Worm (Caenorhabditis elegans) whole organism, L3 larva: ENCODE results near the gene Y54G11A.19.

Experiments
- ZK546.5 ChIP-seq: sonication (generic microtip); optimal IDR thresholded peaks from 2 replicates; lab custom pipeline; 2017; ENCODE audit warnings: missing biosample characterization, missing genetic modification characterization
- aly-2 ChIP-seq: fragments of 150-350 bp; optimal IDR thresholded peaks from 2 replicates; lab custom pipeline; 2014; ENCODE audit warnings: missing biosample characterization, missing genetic modification characterization
- ceh-16 ChIP-seq: sonication (generic microtip); optimal IDR thresholded peaks from 2 replicates; lab custom pipeline; 2017; ENCODE audit warnings: missing biosample characterization, missing genetic modification characterization
- ceh-28 ChIP-seq: fragments of 150-350 bp; optimal IDR thresholded peaks from 2 replicates; lab custom pipeline; 2014; ENCODE audit warnings: missing biosample characterization, missing genetic modification reagents, missing genetic modification characterization
- ceh-9 ChIP-seq: sonication (generic microtip); optimal IDR thresholded peaks from 2 replicates; lab custom pipeline; 2018; ENCODE audit warnings: missing biosample characterization, missing genetic modification characterization
- egl-5 ChIP-seq: fragments of 150-350 bp; optimal IDR thresholded peaks from 2 replicates; lab custom pipeline; 2017; ENCODE audit warnings: missing biosample characterization, missing genetic modification reagents, missing genetic modification characterization, inconsistent platforms
- elt-1 ChIP-seq: fragments of 150-350 bp; optimal IDR thresholded peaks from 2 replicates; lab custom pipeline; 2014; ENCODE audit warnings: missing biosample characterization, missing genetic modification characterization
- elt-2 ChIP-seq: sonication (generic microtip); optimal IDR thresholded peaks from 2 replicates; lab custom pipeline; 2016; ENCODE audit warnings: missing genetic modification reagents, mild to moderate bottlenecking, missing genetic modification characterization, missing compliant biosample characterization
- elt-3 ChIP-seq, 3 experiments: fragments of 150-350 bp in 1 of 3; sonication (generic microtip) in 2 of 3; optimal IDR thresholded peaks; 2 replicates in 2 of 3; 4 replicates in 1 of 3; lab custom pipeline; 2014 to 2017; ENCODE audit warnings: missing biosample characterization in 3 of 3, missing genetic modification characterization in 3 of 3
- eor-1 ChIP-seq, 2 experiments: fragments of 150-350 bp; optimal IDR thresholded peaks; 2 replicates each; lab custom pipeline; 2014 to 2018; ENCODE audit warnings: missing biosample characterization in 2 of 2, missing genetic modification characterization in 2 of 2
- fkh-10 ChIP-seq: sonication (generic microtip); optimal IDR thresholded peaks from 2 replicates; lab custom pipeline; 2017; ENCODE audit warnings: missing biosample characterization, missing genetic modification reagents, missing genetic modification characterization
- fos-1 ChIP-seq: fragments of 150-350 bp; optimal IDR thresholded peaks from 2 replicates; lab custom pipeline; 2014; ENCODE audit warnings: missing biosample characterization, missing genetic modification characterization
- hmg-11 ChIP-seq: sonication (generic microtip); optimal IDR thresholded peaks from 2 replicates; lab custom pipeline; 2016; ENCODE audit warnings: missing genetic modification characterization, missing compliant biosample characterization
- jun-1 ChIP-seq: fragments of 150-350 bp; optimal IDR thresholded peaks from 2 replicates; lab custom pipeline; 2014; ENCODE audit warnings: missing biosample characterization, missing genetic modification reagents, missing genetic modification characterization
- lin-15B ChIP-seq: fragments of 150-350 bp; optimal IDR thresholded peaks from 2 replicates; lab custom pipeline; 2014; ENCODE audit warnings: missing biosample characterization, missing genetic modification characterization
- lin-39 ChIP-seq: fragments of 150-350 bp; optimal IDR thresholded peaks from 2 replicates; lab custom pipeline; 2018; ENCODE audit warnings: missing biosample characterization, missing genetic modification reagents, missing genetic modification characterization
- lsy-12 ChIP-seq: sonication (generic microtip); optimal IDR thresholded peaks from 2 replicates; lab custom pipeline; 2016; ENCODE audit warnings: mild to moderate bottlenecking, missing genetic modification characterization, missing compliant biosample characterization
- mml-1 ChIP-seq: fragments of 150-350 bp; sonication (generic microtip); optimal IDR thresholded peaks from 3 replicates; lab custom pipeline; 2014; ENCODE audit warnings: missing biosample characterization, missing genetic modification characterization
- nfya-1 ChIP-seq: sonication (generic microtip); optimal IDR thresholded peaks from 2 replicates; lab custom pipeline; 2017; ENCODE audit warnings: missing genetic modification characterization, mild to moderate bottlenecking, missing compliant biosample characterization, antibody characterized with exemption, moderate library complexity; ENCODE audit not compliant: insufficient read depth
- nhr-12 ChIP-seq: fragments of 150-350 bp; optimal IDR thresholded peaks from 2 replicates; lab custom pipeline; 2014; ENCODE audit warnings: missing biosample characterization, missing genetic modification characterization
- nhr-23 ChIP-seq: fragments of 150-350 bp; optimal IDR thresholded peaks from 2 replicates; lab custom pipeline; 2014; ENCODE audit warnings: missing biosample characterization, missing genetic modification reagents, missing genetic modification characterization
- nhr-237 ChIP-seq: fragments of 150-350 bp; optimal IDR thresholded peaks from 2 replicates; lab custom pipeline; 2014; ENCODE audit warnings: missing biosample characterization, missing genetic modification characterization
- nhr-28 ChIP-seq: fragments of 150-350 bp; optimal IDR thresholded peaks from 2 replicates; lab custom pipeline; 2014; ENCODE audit warnings: missing biosample characterization, missing genetic modification characterization
- nhr-67 ChIP-seq: fragments of 150-350 bp; optimal IDR thresholded peaks from 2 replicates; lab custom pipeline; 2014; ENCODE audit warnings: missing biosample characterization, missing genetic modification characterization
- pha-4 ChIP-seq: fragments of 150-350 bp; optimal IDR thresholded peaks from 2 replicates; lab custom pipeline; 2014; ENCODE audit warnings: missing biosample characterization, missing genetic modification reagents, missing genetic modification characterization
- sea-2 ChIP-seq: fragments of 150-350 bp; sonication (generic microtip); optimal IDR thresholded peaks from 4 replicates; lab custom pipeline; 2014; ENCODE audit warnings: missing biosample characterization, missing genetic modification reagents, missing genetic modification characterization
- skn-1 ChIP-seq: fragments of 150-350 bp; optimal IDR thresholded peaks from 2 replicates; lab custom pipeline; 2014; ENCODE audit warnings: missing biosample characterization, missing genetic modification characterization
- snpc-4 ChIP-seq: fragments of 150-350 bp; optimal IDR thresholded peaks from 2 replicates; lab custom pipeline; 2014; ENCODE audit warnings: missing biosample characterization, missing genetic modification characterization
- tbx-2 ChIP-seq: sonication (generic microtip); optimal IDR thresholded peaks from 2 replicates; lab custom pipeline; 2016; ENCODE audit warnings: mild to moderate bottlenecking, missing genetic modification characterization, missing compliant biosample characterization
- unc-62 ChIP-seq: fragments of 150-350 bp; sonication (generic microtip); optimal IDR thresholded peaks from 4 replicates; lab custom pipeline; 2014; ENCODE audit warnings: missing biosample characterization, missing genetic modification reagents, missing genetic modification characterization
- zag-1 ChIP-seq: fragments of 150-350 bp; optimal IDR thresholded peaks from 2 replicates; lab custom pipeline; 2014; ENCODE audit warnings: missing biosample characterization, missing genetic modification characterization
- ztf-11 ChIP-seq: fragments of 150-350 bp; optimal IDR thresholded peaks from 2 replicates; lab custom pipeline; 2014; ENCODE audit warnings: missing biosample characterization, missing genetic modification characterization

The Y54G11A.19 gene

DNA sequence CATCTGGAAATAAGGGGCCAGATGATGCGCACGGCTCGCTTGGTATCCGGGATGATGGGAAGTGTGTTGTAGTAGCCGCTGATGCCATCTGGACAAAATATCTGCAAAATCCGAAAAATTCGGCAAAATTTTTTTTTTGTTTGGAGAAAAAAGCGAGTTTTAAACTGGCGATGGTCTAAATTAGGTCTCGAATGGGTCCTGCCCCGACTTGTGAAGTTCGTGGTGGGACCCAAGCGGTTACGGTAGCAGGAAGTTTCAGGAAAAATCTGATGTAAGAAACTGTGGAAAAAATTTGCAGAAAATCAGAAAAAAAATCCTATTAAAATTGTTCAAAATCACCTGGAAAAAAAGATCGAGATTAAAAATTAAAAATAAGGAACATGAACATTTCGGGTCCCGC, 13.2 kb downstream of the Y54G11A.19 start, which contains the start of gene jmjd-2:
TSS of gene jmjd-2 (minus strand) at position 101 of the 400 bp plus-strand sequence.
- no peak for TF ChIP-seq mml-1 (tag; lab: Kevin White, UChicago)
- TF ChIP-seq elt-1 (tag; lab: Kevin White, UChicago): no peak
- TF ChIP-seq nhr-67: no peak
- no peak for TF ChIP-seq hmg-11 (tag; lab: Kevin White, UChicago)
- no peak for TF ChIP-seq nfya-1
- TF ChIP-seq nhr-237 (tag; lab: Kevin White, UChicago): no peak
- no peak for TF ChIP-seq ZK546.5 (tag; lab: Kevin White, UChicago)
- TF ChIP-seq ceh-16 (tag; lab: Kevin White, UChicago): no peak
- no peak for TF ChIP-seq aly-2
- TF ChIP-seq ceh-9 (tag; lab: Kevin White, UChicago): no peak
- no peak for TF ChIP-seq nhr-12 (tag; lab: Kevin White, UChicago)
- no peak for TF ChIP-seq zag-1 (tag; lab: Kevin White, UChicago)

DNA sequence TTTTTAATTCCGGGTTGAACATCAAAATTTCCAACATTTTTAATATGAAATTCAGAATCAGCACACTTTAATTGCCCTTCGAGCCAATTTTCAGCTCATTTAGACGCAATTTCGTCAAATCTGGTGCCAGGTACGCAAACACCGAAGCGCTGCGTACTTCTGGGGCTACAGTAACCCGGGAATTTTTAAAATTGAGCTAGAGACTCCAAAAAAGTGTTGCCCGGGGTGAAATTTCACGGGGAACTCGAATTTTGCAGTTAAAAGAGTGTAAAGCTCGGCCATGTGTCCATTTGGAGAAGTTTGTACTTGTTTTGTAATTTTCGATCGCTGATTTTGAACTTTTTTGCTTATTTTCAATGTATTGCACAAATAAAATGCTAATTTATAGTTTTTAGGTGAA, 14.4 kb downstream of the Y54G11A.19 start:
- no peak for TF ChIP-seq sea-2 (GFP tag; lab: Kevin White, UChicago)
- TF ChIP-seq pha-4 (tag; lab: Kevin White, UChicago): no peak
- TF ChIP-seq nhr-28 (tag; lab: Kevin White, UChicago): no peak
- no peak for TF ChIP-seq lin-15B (tag; lab: Kevin White, UChicago)
- TF ChIP-seq snpc-4 (tag; lab: Kevin White, UChicago): no peak

DNA sequence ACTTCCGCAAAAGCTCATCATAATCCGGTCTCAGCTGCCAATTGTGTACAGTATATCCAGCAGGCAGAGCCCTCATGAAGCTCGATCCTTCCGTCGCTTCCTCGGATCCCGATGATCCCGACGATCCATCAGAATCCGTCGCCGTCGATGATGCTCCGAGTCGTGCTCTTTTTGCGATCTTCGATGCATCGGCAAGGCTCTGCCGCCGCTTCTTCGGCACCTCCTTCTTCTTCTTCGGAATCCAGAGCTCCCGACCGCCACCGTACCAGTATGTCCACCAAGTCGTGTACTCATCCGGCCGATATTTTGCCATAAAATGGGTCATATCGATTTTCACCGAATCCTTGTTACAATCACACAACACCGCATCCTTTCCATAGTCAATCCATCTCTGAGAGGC, 16.8 kb downstream of the Y54G11A.19 start:
- TF ChIP-seq nhr-12 (tag; lab: Kevin White, UChicago) (no peak), lsy-12 (no peak), nhr-28 (tag; lab: Kevin White, UChicago) (no peak), ztf-11 (tag; lab: Kevin White, UChicago) (no peak), nhr-237 (tag; lab: Kevin White, UChicago) (no peak), tbx-2 (tag; lab: Kevin White, UChicago) (no peak), hmg-11 (tag; lab: Kevin White, UChicago) (no peak), snpc-4 (tag; lab: Kevin White, UChicago) (no peak), ceh-16 (tag; lab: Kevin White, UChicago) (no peak), unc-62 (GFP tag; lab: Kevin White, UChicago) (no peak), ceh-9 (tag; lab: Kevin White, UChicago) (no peak), lin-15B (tag; lab: Kevin White, UChicago) (no peak), eor-1 (tag; optimal IDR thresholded peaks at IDR 0.05; lab: Kevin White, UChicago) (no peak), egl-5 (tag; lab: Kevin White, UChicago) (no peak), fos-1 (tag; lab: Kevin White, UChicago) (no peak)

ce11 chrII:14237245-14237806, 19.4 kb downstream of the Y54G11A.19 start:
- TF ChIP-seq nhr-23 (tag; lab: Kevin White, UChicago) (no peak), skn-1 (tag; lab: Kevin White, UChicago) (no peak)

- no peak for TF ChIP-seq jun-1 (tag; lab: Kevin White, UChicago)
- no peak for TF ChIP-seq elt-3 (tag; optimal IDR thresholded peaks at IDR 0.05; lab: Kevin White, UChicago)
- no peak for TF ChIP-seq lin-39
- TF ChIP-seq ztf-11 (tag; lab: Kevin White, UChicago): no peak
- no peak for TF ChIP-seq ceh-28
- TF ChIP-seq mml-1 (tag; lab: Kevin White, UChicago): no peak
Observed at ce11 chrII:14236569-14236968, 20.1 kb downstream of the Y54G11A.19 start.

ce11 chrII:14234375-14235102, 22.1 kb downstream of the Y54G11A.19 start:
- TF ChIP-seq fkh-10 (GFP tag; lab: Kevin White, UChicago): no peak
- TF ChIP-seq elt-2 (tag; lab: Kevin White, UChicago): peak; percentile 52
